Worm (Caenorhabditis elegans) whole organism, L4 larva: ENCODE data around the gene let-765.
"Not testable (repeated sequence)": the region's sequence is repeated elsewhere in the genome, so short reads cannot be mapped to it uniquely, and the experiment has no call there.

ENCODE experiments used
- egl-27 ChIP-seq: sonication (generic microtip); optimal IDR thresholded peaks from 3 replicates; lab custom pipeline; 2017; ENCODE audit warnings: missing biosample characterization, missing genetic modification reagents, missing genetic modification characterization
- jun-1 ChIP-seq: fragments of 150-350 bp; optimal IDR thresholded peaks from 2 replicates; lab custom pipeline; 2014; ENCODE audit warnings: missing biosample characterization, missing genetic modification reagents, missing genetic modification characterization
- lin-15B ChIP-seq: fragments of 150-350 bp; sonication (generic microtip); optimal IDR thresholded peaks from 3 replicates; lab custom pipeline; 2014; ENCODE audit warnings: missing biosample characterization, missing genetic modification characterization
- mdl-1 ChIP-seq, 2 experiments: fragments of 150-350 bp in 1 of 2; sonication (generic microtip) in 1 of 2; optimal IDR thresholded peaks; 2 replicates each; lab custom pipeline; 2014 to 2017; ENCODE audit warnings: missing biosample characterization in 2 of 2, missing genetic modification characterization in 2 of 2
- snpc-4 ChIP-seq: fragments of 150-350 bp; optimal IDR thresholded peaks from 2 replicates; lab custom pipeline; 2014; ENCODE audit warnings: missing biosample characterization, missing genetic modification characterization
- unc-39 ChIP-seq: sonication (generic microtip); optimal IDR thresholded peaks from 2 replicates; lab custom pipeline; 2017; ENCODE audit warnings: missing biosample characterization, missing genetic modification characterization

- not testable (repeated sequence) for TF ChIP-seq lin-15B (tag; lab: Kevin White, UChicago); mdl-1 (tag; optimal IDR thresholded peaks at IDR 0.05; lab: Kevin White, UChicago); jun-1 (tag; lab: Kevin White, UChicago); egl-27 (tag; lab: Kevin White, UChicago); unc-39 (tag; lab: Kevin White, UChicago); snpc-4
Measured at ce11 chrIII:6627876-6628275, 26.9 kb upstream of the let-765 start.
